Worm (Caenorhabditis elegans): ENCODE data around the gene E04F6.15.

ce11 chrII:7205388-7205787 is 4.7 kb downstream of the E04F6.15 start, which contains the start of gene srd-59:
- TF ChIP-seq him-1 (tag; optimal IDR thresholded peaks at IDR 0.05): no peak
- no peak for TF ChIP-seq dao-5 (tag; optimal IDR thresholded peaks at IDR 0.05)

Data from whole organism, L4/young adult.